Fruit fly (Drosophila melanogaster): ENCODE measurements around the gene CycJ.
A peak's percentile ranks its signal among the peaks of the same experiment; 100 is the strongest.

dm6 chr3L:3449680-3450079 lies 16.5 kb upstream of the CycJ start:
- TF ChIP-seq dsx (GFP tag; optimal IDR thresholded peaks at IDR 0.05; ENCODE audit: poor library complexity, severe bottlenecking) (no peak), CG4318 (GFP tag; optimal IDR thresholded peaks at IDR 0.05) (no peak), CG16779 (tag; optimal IDR thresholded peaks at IDR 0.05) (no peak), Sox102F (GFP tag; optimal IDR thresholded peaks at IDR 0.05) (peak; percentile 58), Blimp-1 (GFP tag; optimal IDR thresholded peaks at IDR 0.05) (no peak), esn (GFP tag; optimal IDR thresholded peaks at IDR 0.05) (peak; percentile 70), OdsH (GFP tag; optimal IDR thresholded peaks at IDR 0.05) (peak; percentile 46), Lpt (GFP tag; optimal IDR thresholded peaks at IDR 0.05) (no peak), Sox14 (GFP tag; optimal IDR thresholded peaks at IDR 0.05) (peak; percentile 54), Eip78C (GFP tag) (peak; percentile 67), Ets96B (tag; optimal IDR thresholded peaks at IDR 0.05) (no peak)

Data from whole organism, prepupa.